Fruit fly (Drosophila melanogaster) whole organism, embryonic: ENCODE measurements around the gene CG4465.

ENCODE experiments used
- CG10543 ChIP-seq: fragments of 200-800 bp; sonication (Bioruptor generic); optimal IDR thresholded peaks from 3 replicates; lab custom pipeline; 2017; ENCODE audit warnings: missing biosample characterization, mild to moderate bottlenecking, missing genetic modification characterization, moderate library complexity
- CG10979 ChIP-seq: fragments of 200-800 bp; sonication (Bioruptor generic); optimal IDR thresholded peaks from 2 replicates; lab custom pipeline; 2018; ENCODE audit warnings: missing biosample characterization, mild to moderate bottlenecking, missing genetic modification characterization, moderate library complexity
- CG11560 ChIP-seq: fragments of 200-800 bp; sonication (Bioruptor generic); IDR thresholded peaks from 3 replicates; pipeline ENCODE4 v1.3.6; 2022; ENCODE audit warnings: missing biosample characterization, missing genetic modification characterization
- CG12744 ChIP-seq: fragments of 200-800 bp; sonication (Bioruptor generic); optimal IDR thresholded peaks from 2 replicates; lab custom pipeline; 2016; ENCODE audit warnings: missing biosample characterization, missing genetic modification characterization
- CG15073 ChIP-seq: fragments of 200-800 bp; sonication (Bioruptor generic); optimal IDR thresholded peaks from 2 replicates; lab custom pipeline; 2016; ENCODE audit warnings: missing biosample characterization, missing genetic modification characterization
- CG17328 ChIP-seq: fragments of 200-800 bp; sonication (Bioruptor generic); IDR thresholded peaks from 2 replicates; pipeline ENCODE4 v1.3.6; 2022; ENCODE audit warnings: missing biosample characterization, missing genetic modification characterization
- CG7987 ChIP-seq: fragments of 200-800 bp; sonication (Bioruptor generic); optimal IDR thresholded peaks from 2 replicates; lab custom pipeline; 2018; ENCODE audit warnings: missing biosample characterization, mild to moderate bottlenecking, missing genetic modification characterization, moderate library complexity
- CG9437 ChIP-seq: fragments of 200-800 bp; sonication (Bioruptor generic); optimal IDR thresholded peaks from 2 replicates; lab custom pipeline; 2018; ENCODE audit warnings: missing biosample characterization, mild to moderate bottlenecking, missing genetic modification characterization
- CG9932 ChIP-seq: fragments of 200-800 bp; sonication (Bioruptor generic); IDR thresholded peaks from 2 replicates; pipeline ENCODE4 v1.3.6; 2022; ENCODE audit warnings: missing biosample characterization, missing genetic modification characterization
- Dad ChIP-seq: fragments of 200-800 bp; sonication (Bioruptor generic); optimal IDR thresholded peaks from 3 replicates; lab custom pipeline; 2016; ENCODE audit warnings: missing biosample characterization, missing genetic modification characterization
- Fer1 ChIP-seq: fragments of 200-800 bp; sonication (Bioruptor generic); optimal IDR thresholded peaks from 2 replicates; lab custom pipeline; 2017; ENCODE audit warnings: missing biosample characterization, mild to moderate bottlenecking, missing genetic modification characterization
- Hand ChIP-seq: fragments of 200-800 bp; sonication (Bioruptor generic); optimal IDR thresholded peaks from 2 replicates; lab custom pipeline; 2017; ENCODE audit warnings: mild to moderate bottlenecking, missing biosample characterization, missing genetic modification reagents, missing genetic modification characterization
- Hey ChIP-seq: fragments of 200-800 bp; sonication (Bioruptor generic); optimal IDR thresholded peaks from 3 replicates; lab custom pipeline; 2018; ENCODE audit warnings: missing biosample characterization, mild to moderate bottlenecking, missing genetic modification characterization
- Pdp1 ChIP-seq, 2 experiments: fragments of 200-800 bp; sonication (Bioruptor generic); optimal IDR thresholded peaks; 3 replicates each; lab custom pipeline; 2016; ENCODE audit warnings: missing biosample characterization in 2 of 2, missing genetic modification characterization in 2 of 2, mild to moderate bottlenecking in 1 of 2, moderate library complexity in 1 of 2
- Scr ChIP-seq: fragments of 200-800 bp; sonication (Bioruptor generic); IDR thresholded peaks from 2 replicates; pipeline ENCODE4 v1.3.6; 2022; ENCODE audit warnings: missing biosample characterization, missing genetic modification characterization; ENCODE audit not compliant: partially characterized antibody
- Sox102F ChIP-seq: fragments of 200-800 bp; sonication (Bioruptor generic); optimal IDR thresholded peaks from 2 replicates; lab custom pipeline; 2018; ENCODE audit warnings: missing biosample characterization, mild to moderate bottlenecking, missing genetic modification characterization, moderate library complexity
- ase ChIP-seq: fragments of 200-800 bp; sonication (Bioruptor generic); IDR thresholded peaks from 3 replicates; pipeline ENCODE4 v1.3.6; 2022; ENCODE audit warnings: missing biosample characterization, missing genetic modification characterization
- ash1 ChIP-seq: fragments of 200-800 bp; sonication (Bioruptor generic); optimal IDR thresholded peaks from 2 replicates; lab custom pipeline; 2018; ENCODE audit warnings: missing biosample characterization, mild to moderate bottlenecking, missing genetic modification characterization
- bigmax ChIP-seq: fragments of 200-800 bp; sonication (Bioruptor generic); optimal IDR thresholded peaks from 2 replicates; lab custom pipeline; 2018; ENCODE audit warnings: missing biosample characterization, mild to moderate bottlenecking, missing genetic modification characterization
- cad ChIP-seq: fragments of >200 bp; optimal IDR thresholded peaks from 2 replicates; lab custom pipeline; 2017; ENCODE audit warnings: missing biosample characterization, missing genetic modification characterization
- chinmo ChIP-seq: fragments of 200-800 bp; sonication (Bioruptor generic); IDR thresholded peaks from 4 replicates; pipeline ENCODE4 v1.3.6; 2022; ENCODE audit warnings: missing biosample characterization, missing genetic modification characterization; ENCODE audit not compliant: partially characterized antibody
- corto ChIP-seq: fragments of 200-800 bp; sonication (Bioruptor generic); optimal IDR thresholded peaks from 2 replicates; lab custom pipeline; 2016; ENCODE audit warnings: missing biosample characterization, mild to moderate bottlenecking, missing genetic modification characterization, moderate library complexity
- danr ChIP-seq: fragments of 200-800 bp; sonication (Bioruptor generic); IDR thresholded peaks from 2 replicates; pipeline ENCODE4 v1.3.6; 2022; ENCODE audit warnings: missing biosample characterization, missing genetic modification characterization
- exex ChIP-seq: fragments of 200-800 bp; sonication (Bioruptor generic); optimal IDR thresholded peaks from 4 replicates; lab custom pipeline; 2018; ENCODE audit warnings: missing biosample characterization, mild to moderate bottlenecking, missing genetic modification characterization, moderate library complexity
- grn ChIP-seq: fragments of 200-800 bp; sonication (Bioruptor generic); optimal IDR thresholded peaks from 3 replicates; lab custom pipeline; 2017; ENCODE audit warnings: missing biosample characterization, missing genetic modification characterization
- gro ChIP-seq: fragments of 200-800 bp; sonication (Bioruptor generic); optimal IDR thresholded peaks from 2 replicates; lab custom pipeline; 2016; ENCODE audit warnings: missing biosample characterization, missing genetic modification characterization
- hkb ChIP-seq, 2 experiments: fragments of 200-800 bp in 1 of 2; fragments of >200 bp in 1 of 2; sonication (Bioruptor generic) in 1 of 2; IDR thresholded peaks in 1 of 2; optimal IDR thresholded peaks in 1 of 2; 2 replicates each; pipeline versions ENCODE4 v1.3.6 to Lab custom; 2017 to 2022; ENCODE audit warnings: missing biosample characterization in 1 of 2, missing genetic modification characterization in 1 of 2
- lov ChIP-seq, 2 experiments: fragments of 200-800 bp in 1 of 2; fragments of >200 bp in 1 of 2; sonication (Bioruptor generic) in 1 of 2; IDR thresholded peaks in 1 of 2; optimal IDR thresholded peaks in 1 of 2; 2 replicates in 1 of 2; 3 replicates in 1 of 2; pipeline versions ENCODE4 v1.3.6 to Lab custom; 2017 to 2022; ENCODE audit warnings: missing biosample characterization in 1 of 2, missing genetic modification characterization in 1 of 2
- mirr ChIP-seq: fragments of 200-800 bp; sonication (Bioruptor generic); optimal IDR thresholded peaks from 3 replicates; lab custom pipeline; 2018; ENCODE audit warnings: missing biosample characterization, mild to moderate bottlenecking, missing genetic modification characterization
- peb ChIP-seq: fragments of 200-800 bp; sonication (Bioruptor generic); IDR thresholded peaks from 2 replicates; pipeline ENCODE4 v1.3.6; 2022; ENCODE audit warnings: missing biosample characterization, missing genetic modification characterization
- scrt ChIP-seq: fragments of 200-800 bp; sonication (Bioruptor generic); optimal IDR thresholded peaks from 2 replicates; lab custom pipeline; 2018; ENCODE audit warnings: missing biosample characterization, mild to moderate bottlenecking, missing genetic modification characterization, moderate library complexity
- toy ChIP-seq: fragments of 200-800 bp; sonication (Bioruptor generic); IDR thresholded peaks from 2 replicates; pipeline ENCODE4 v1.3.6; 2022; ENCODE audit warnings: missing biosample characterization, missing genetic modification characterization
- tup ChIP-seq: fragments of 200-800 bp; sonication (Bioruptor generic); optimal IDR thresholded peaks from 2 replicates; lab custom pipeline; 2016; ENCODE audit warnings: missing biosample characterization, mild to moderate bottlenecking, missing genetic modification characterization, moderate library complexity
- vnd ChIP-seq: fragments of 200-800 bp; sonication (Bioruptor generic); IDR thresholded peaks from 3 replicates; pipeline ENCODE4 v1.3.6; 2022; ENCODE audit warnings: missing biosample characterization, missing genetic modification characterization; ENCODE audit not compliant: partially characterized antibody
- zfh1 ChIP-seq: fragments of 200-800 bp; sonication (Bioruptor generic); IDR thresholded peaks from 3 replicates; pipeline ENCODE4 v1.3.6; 2022; ENCODE audit warnings: missing biosample characterization, missing genetic modification characterization

Gene CG4465

dm6 chr3R:19873102-19873737 is 44.4 kb downstream of the CG4465 start (continued):
- TF ChIP-seq bigmax (GFP tag; lab: Kevin White, UChicago) = no peak
- no peak for TF ChIP-seq scrt (GFP tag; lab: Kevin White, UChicago)
- no peak for TF ChIP-seq tup
- no peak for TF ChIP-seq Hand
- no peak for TF ChIP-seq ash1 (GFP tag; lab: Kevin White, UChicago)
- TF ChIP-seq Pdp1 (GFP tag; optimal IDR thresholded peaks at IDR 0.05; lab: Kevin White, UChicago) = peak in 1 of 2 experiments; percentile 11
- TF ChIP-seq zfh1 (GFP tag; lab: Robert Waterston, UW) = no peak
- no peak for TF ChIP-seq corto
- no peak for TF ChIP-seq Sox102F (GFP tag; lab: Kevin White, UChicago)
- TF ChIP-seq CG10979 (tag; lab: Kevin White, UChicago) = no peak
- no peak for TF ChIP-seq cad (GFP tag; lab: Kevin White, UChicago)
- 0 out of 4 replicates have a peak, but pooled peaks have one; percentile 55 for TF ChIP-seq chinmo (GFP tag; lab: Robert Waterston, UW)
- TF ChIP-seq vnd (GFP tag; lab: Robert Waterston, UW) = peak; percentile 16; the same call in 1 of the 3 replicates
- TF ChIP-seq danr (GFP tag; lab: Robert Waterston, UW) = no peak
- TF ChIP-seq mirr (GFP tag; lab: Kevin White, UChicago) = peak; percentile 55
- TF ChIP-seq CG12744 = no peak
- TF ChIP-seq grn (GFP tag; lab: Kevin White, UChicago) = peak; percentile 29
- TF ChIP-seq peb (GFP tag; lab: Robert Waterston, UW) = no peak
- peak; percentile 76 for TF ChIP-seq exex
- no peak for TF ChIP-seq toy (GFP tag; lab: Robert Waterston, UW)
- no peak for TF ChIP-seq CG9932
- TF ChIP-seq gro (GFP tag; lab: Kevin White, UChicago) = no peak
- TF ChIP-seq Scr (GFP tag; lab: Robert Waterston, UW) = no peak
- peak; percentile 13 for TF ChIP-seq CG10543 (GFP tag; lab: Kevin White, UChicago)
- TF ChIP-seq Dad = no peak
- no peak for TF ChIP-seq CG17328 (GFP tag; lab: Robert Waterston, UW)
- TF ChIP-seq ase = no peak
- no peak for TF ChIP-seq CG7987 (GFP tag; lab: Kevin White, UChicago)
- peak; percentile 32 for TF ChIP-seq Hey
- no peak for TF ChIP-seq CG15073 (GFP tag; lab: Kevin White, UChicago)
- no peak for TF ChIP-seq lov (optimal IDR thresholded peaks at IDR 0.05; lab: Kevin White, UChicago)
- no peak for TF ChIP-seq lov (GFP tag; IDR thresholded peaks at IDR 0.05; lab: Robert Waterston, UW)
- no peak for TF ChIP-seq CG9437 (GFP tag; lab: Kevin White, UChicago)
- no peak for TF ChIP-seq CG11560 (tag; lab: Robert Waterston, UW)
- no peak for TF ChIP-seq hkb (optimal IDR thresholded peaks at IDR 0.05; lab: Kevin White, UChicago)
- 0 out of 2 replicates have a peak, but pooled peaks have one; percentile 21 for TF ChIP-seq hkb (GFP tag; IDR thresholded peaks at IDR 0.05; lab: Robert Waterston, UW)
- TF ChIP-seq Fer1 (GFP tag; lab: Kevin White, UChicago) = peak; percentile 56
